Fruit fly (Drosophila melanogaster): ENCODE results near the gene Brd8.

DNA sequence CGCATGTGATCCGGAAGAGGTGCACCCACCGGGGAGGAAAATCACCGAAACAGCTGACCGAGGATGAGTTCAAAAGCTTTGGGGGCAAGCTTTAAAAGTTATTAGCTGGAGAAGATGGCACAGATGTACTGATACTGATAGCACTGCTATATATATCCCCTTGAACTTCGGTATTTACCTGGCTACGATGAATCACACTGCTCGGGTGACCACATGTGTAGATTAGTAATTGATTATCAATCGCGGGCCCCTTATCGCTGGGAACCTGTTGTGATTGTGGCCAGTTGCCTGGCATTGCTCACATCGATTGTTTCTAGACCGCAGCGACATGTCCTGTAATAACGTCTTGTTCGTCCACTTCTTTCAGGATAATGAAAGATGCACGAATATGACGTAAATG, 6.7 kb downstream of the Brd8 start:
- TF ChIP-seq Myc (optimal IDR thresholded peaks at IDR 0.05) = no peak
- no peak for TF ChIP-seq Rel (GFP tag; optimal IDR thresholded peaks at IDR 0.05)
- TF ChIP-seq Rel (tag; optimal IDR thresholded peaks at IDR 0.05) = no peak
- TF ChIP-seq Hr78 (GFP tag; optimal IDR thresholded peaks at IDR 0.05) = no peak
- no peak for TF ChIP-seq usp (GFP tag; optimal IDR thresholded peaks at IDR 0.05)
- no peak for TF ChIP-seq sv (GFP tag; optimal IDR thresholded peaks at IDR 0.05)
- TF ChIP-seq psq (GFP tag; optimal IDR thresholded peaks at IDR 0.05) = no peak
- TF ChIP-seq OdsH (GFP tag; optimal IDR thresholded peaks at IDR 0.05) = no peak
- TF ChIP-seq Abd-B (GFP tag; optimal IDR thresholded peaks at IDR 0.05) = no peak
- no peak for TF ChIP-seq dl (GFP tag; optimal IDR thresholded peaks at IDR 0.05; ENCODE audit: insufficient read depth in 1 of 2, partially characterized antibody in 2 of 2)
- no peak for TF ChIP-seq CG32264 (GFP tag; optimal IDR thresholded peaks at IDR 0.05)
